Fruit fly (Drosophila melanogaster): Measurements from ENCODE around the gene ng3.
A peak's percentile ranks its signal among the peaks of the same experiment; 100 is the strongest.

Gene ng3

DNA sequence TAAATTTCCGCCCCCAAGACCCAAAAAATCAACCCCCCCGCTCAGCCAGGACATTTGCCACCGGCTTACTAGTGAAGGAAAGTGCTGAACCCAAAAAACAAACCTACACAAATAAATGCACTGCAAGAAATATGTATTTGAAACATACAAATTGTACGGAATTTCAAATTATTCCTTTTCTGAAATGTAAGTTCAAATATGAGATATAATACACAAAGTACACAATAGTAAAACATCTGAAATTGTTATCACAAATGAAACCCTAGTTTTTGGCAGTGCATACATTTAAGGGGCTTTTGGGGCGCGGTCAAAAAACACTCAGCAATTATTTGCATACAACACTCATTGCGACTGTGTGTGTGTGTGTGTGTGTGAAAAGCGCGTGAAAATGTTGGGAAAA, 48.1 kb downstream of the ng3 start (continued):
- no peak for TF ChIP-seq cwo (GFP tag; optimal IDR thresholded peaks at IDR 0.05)
- TF ChIP-seq Med (GFP tag): peak; percentile 87
- peak; percentile 30 for TF ChIP-seq CG3281 (GFP tag; optimal IDR thresholded peaks at IDR 0.05)
- TF ChIP-seq seq (GFP tag; IDR thresholded peaks at IDR 0.05): no peak
- TF ChIP-seq sob (GFP tag; IDR thresholded peaks at IDR 0.05): peak; percentile 9; the same call in 1 of the 2 replicates
- TF ChIP-seq CG11085 (GFP tag; IDR thresholded peaks at IDR 0.05): no peak
- no peak for TF ChIP-seq Ets97D (GFP tag; optimal IDR thresholded peaks at IDR 0.05)
- TF ChIP-seq Hey (tag; optimal IDR thresholded peaks at IDR 0.05): no peak
- TF ChIP-seq CG16863 (GFP tag; optimal IDR thresholded peaks at IDR 0.05): no peak
- peak; percentile 39 for TF ChIP-seq Hsf (GFP tag; optimal IDR thresholded peaks at IDR 0.05)
- TF ChIP-seq CG9797 (GFP tag; optimal IDR thresholded peaks at IDR 0.05): no peak
- TF ChIP-seq btn (GFP tag; optimal IDR thresholded peaks at IDR 0.05): no peak
- peak; percentile 4 for TF ChIP-seq HHEX (GFP tag; optimal IDR thresholded peaks at IDR 0.05)
- no peak for TF ChIP-seq CG32767 (GFP tag; IDR thresholded peaks at IDR 0.05)
- TF ChIP-seq prd (optimal IDR thresholded peaks at IDR 0.05): no peak
- TF ChIP-seq prd (GFP tag; IDR thresholded peaks at IDR 0.05): peak; percentile 43; the same call in 1 of the 3 replicates
- peak; percentile 6 for TF ChIP-seq CoRest (tag; optimal IDR thresholded peaks at IDR 0.05)
- no peak for TF ChIP-seq Nf-YC (tag; optimal IDR thresholded peaks at IDR 0.05)
- TF ChIP-seq CG6254 (GFP tag; optimal IDR thresholded peaks at IDR 0.05): no peak
- peak; percentile 28 for TF ChIP-seq fd96Cb (tag; optimal IDR thresholded peaks at IDR 0.05)
- peak; percentile 42 for TF ChIP-seq grau (tag; optimal IDR thresholded peaks at IDR 0.05)
- no peak for TF ChIP-seq Atf-2 (GFP tag; optimal IDR thresholded peaks at IDR 0.05)
- TF ChIP-seq CG5180 (GFP tag; optimal IDR thresholded peaks at IDR 0.05): no peak
- no peak for TF ChIP-seq danr (GFP tag; IDR thresholded peaks at IDR 0.05)
- no peak for TF ChIP-seq ERR (GFP tag; optimal IDR thresholded peaks at IDR 0.05)
- TF ChIP-seq CG10462 (GFP tag; optimal IDR thresholded peaks at IDR 0.05): no peak
- no peak for TF ChIP-seq exex (tag; optimal IDR thresholded peaks at IDR 0.05)
- no peak for TF ChIP-seq CG9437 (GFP tag; optimal IDR thresholded peaks at IDR 0.05)
- 0 out of 3 replicates have a peak, but pooled peaks have one; percentile 37 for TF ChIP-seq CG17361 (GFP tag; IDR thresholded peaks at IDR 0.05)
- peak; percentile 3 for TF ChIP-seq Chrac-16 (GFP tag; optimal IDR thresholded peaks at IDR 0.05)
- TF ChIP-seq MBD-R2 (GFP tag; IDR thresholded peaks at IDR 0.05): no peak
- no peak for TF ChIP-seq CG4854 (GFP tag; optimal IDR thresholded peaks at IDR 0.05)
- no peak for TF ChIP-seq Dip3 (GFP tag; optimal IDR thresholded peaks at IDR 0.05)
- TF ChIP-seq wek (GFP tag; optimal IDR thresholded peaks at IDR 0.05): no peak
- no peak for TF ChIP-seq zfh2 (GFP tag; optimal IDR thresholded peaks at IDR 0.05)
- TF ChIP-seq CG4404 (GFP tag; IDR thresholded peaks at IDR 0.05): no peak
- peak; percentile 45; the same call in 1 of the 2 replicates for TF ChIP-seq CG32532 (GFP tag; IDR thresholded peaks at IDR 0.05)
- TF ChIP-seq ac (GFP tag; optimal IDR thresholded peaks at IDR 0.05): no peak
- TF ChIP-seq CG7928 (GFP tag; optimal IDR thresholded peaks at IDR 0.05): no peak
- TF ChIP-seq TFAM (GFP tag; optimal IDR thresholded peaks at IDR 0.05): no peak
- TF ChIP-seq Bdp1 (GFP tag; optimal IDR thresholded peaks at IDR 0.05): no peak
- TF ChIP-seq lab (GFP tag; optimal IDR thresholded peaks at IDR 0.05): peak; percentile 57
- peak; percentile 23 for TF ChIP-seq CG13424 (tag; optimal IDR thresholded peaks at IDR 0.05)
- no peak for TF ChIP-seq sens-2 (GFP tag; IDR thresholded peaks at IDR 0.05)
- TF ChIP-seq CG7271 (tag; optimal IDR thresholded peaks at IDR 0.05): no peak
- no peak for TF ChIP-seq Myb (GFP tag; optimal IDR thresholded peaks at IDR 0.05)
- TF ChIP-seq Lpt (GFP tag; optimal IDR thresholded peaks at IDR 0.05): no peak
- TF ChIP-seq CG10147 (GFP tag; optimal IDR thresholded peaks at IDR 0.05): no peak
- peak; percentile 25 for TF ChIP-seq Hmr (GFP tag; optimal IDR thresholded peaks at IDR 0.05)
- TF ChIP-seq CG11504 (tag; optimal IDR thresholded peaks at IDR 0.05): peak; percentile 56
- no peak for TF ChIP-seq Oli (tag; optimal IDR thresholded peaks at IDR 0.05)
- peak; percentile 42 for TF ChIP-seq CG14014 (GFP tag; IDR thresholded peaks at IDR 0.05)
